Worm (Caenorhabditis elegans): Measurements from ENCODE around the gene cpg-20.

DNA sequence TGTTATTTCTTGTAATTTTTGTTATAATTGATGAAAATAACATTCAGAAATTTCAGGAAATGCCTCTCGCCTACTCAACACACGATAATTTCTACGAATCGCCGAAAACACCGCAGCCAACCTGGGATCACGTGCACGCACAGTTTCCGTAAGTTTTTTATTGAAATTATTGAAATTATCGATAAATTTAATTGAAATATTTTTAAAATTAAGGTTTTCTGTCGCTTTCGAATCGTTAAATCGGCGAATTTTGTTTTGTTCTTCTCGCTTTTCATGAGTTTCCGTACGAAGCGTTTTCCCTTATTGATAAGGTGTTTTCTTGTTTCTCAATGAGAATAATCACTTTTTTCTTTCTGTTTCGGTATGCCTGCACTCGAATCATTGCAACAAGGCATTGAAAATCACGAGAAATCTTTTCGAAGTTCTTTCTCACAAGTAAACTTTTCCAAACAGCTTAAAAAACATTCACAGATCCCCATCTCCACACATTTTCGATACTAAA, 19.4 kb upstream of the cpg-20 start, which contains the start of gene lag-1:
- TF ChIP-seq nhr-237 (tag; optimal IDR thresholded peaks at IDR 0.05) (no peak), nhr-77 (tag; optimal IDR thresholded peaks at IDR 0.05) (no peak), pqm-1 (tag; optimal IDR thresholded peaks at IDR 0.05) (no peak), lir-3 (tag; optimal IDR thresholded peaks at IDR 0.05) (no peak), ceh-28 (tag; optimal IDR thresholded peaks at IDR 0.05) (no peak), saeg-2 (GFP tag; IDR thresholded peaks at IDR 0.05) (no peak), ces-1 (GFP tag; optimal IDR thresholded peaks at IDR 0.05) (no peak), aha-1 (tag) (no peak), ZK546.5 (tag; optimal IDR thresholded peaks at IDR 0.05) (no peak), lin-39 (tag; optimal IDR thresholded peaks at IDR 0.05) (no peak), mxl-3 (GFP tag; optimal IDR thresholded peaks at IDR 0.05) (no peak), sdz-12 (GFP tag; optimal IDR thresholded peaks at IDR 0.05) (no peak), aly-2 (tag; optimal IDR thresholded peaks at IDR 0.05) (no peak)
